Fruit fly (Drosophila melanogaster) whole organism, embryonic: ENCODE results near the gene mRpL10.

Experiments used
- Adf1 ChIP-seq: fragments of 200-800 bp; sonication (Bioruptor generic); IDR thresholded peaks from 2 replicates; pipeline ENCODE4 v1.3.6; 2022; ENCODE audit warnings: missing biosample characterization, missing genetic modification characterization
- Aef1 ChIP-seq: fragments of 200-800 bp; sonication (Bioruptor generic); IDR thresholded peaks from 3 replicates; pipeline ENCODE4 v1.3.6; 2022; ENCODE audit warnings: missing biosample characterization, missing genetic modification characterization
- BtbVII ChIP-seq: fragments of 200-800 bp; sonication (Bioruptor generic); optimal IDR thresholded peaks from 3 replicates; lab custom pipeline; 2017; ENCODE audit warnings: missing biosample characterization, mild to moderate bottlenecking, missing genetic modification characterization
- C15 ChIP-seq: fragments of 200-800 bp; sonication (Bioruptor generic); IDR thresholded peaks from 3 replicates; pipeline ENCODE4 v1.3.6; 2022; ENCODE audit warnings: missing biosample characterization, missing genetic modification characterization
- CG10209 ChIP-seq: fragments of 200-800 bp; sonication (Bioruptor generic); optimal IDR thresholded peaks from 3 replicates; lab custom pipeline; 2017; ENCODE audit warnings: missing biosample characterization, mild to moderate bottlenecking, missing genetic modification characterization, missing genetic modification reagents
- CG10267 ChIP-seq: fragments of 200-800 bp; sonication (Bioruptor generic); optimal IDR thresholded peaks from 2 replicates; lab custom pipeline; 2018; ENCODE audit warnings: missing biosample characterization, mild to moderate bottlenecking, missing genetic modification characterization, moderate library complexity
- CG11723 ChIP-seq: fragments of 200-800 bp; sonication (Bioruptor generic); optimal IDR thresholded peaks from 2 replicates; lab custom pipeline; 2017; ENCODE audit warnings: missing biosample characterization, mild to moderate bottlenecking, missing genetic modification characterization
- CG12659 ChIP-seq: fragments of 200-800 bp; sonication (Bioruptor generic); optimal IDR thresholded peaks from 3 replicates; lab custom pipeline; 2017; ENCODE audit warnings: mild to moderate bottlenecking, missing biosample characterization, missing genetic modification reagents, missing genetic modification characterization
- CG12744 ChIP-seq: fragments of 200-800 bp; sonication (Bioruptor generic); optimal IDR thresholded peaks from 2 replicates; lab custom pipeline; 2016; ENCODE audit warnings: missing biosample characterization, missing genetic modification characterization
- CG12942 ChIP-seq: fragments of 200-800 bp; sonication (Bioruptor generic); optimal IDR thresholded peaks from 3 replicates; lab custom pipeline; 2016; ENCODE audit warnings: missing biosample characterization, missing genetic modification characterization
- CG13424 ChIP-seq: fragments of 200-800 bp; sonication (Bioruptor generic); optimal IDR thresholded peaks from 2 replicates; lab custom pipeline; 2019; ENCODE audit warnings: missing biosample characterization, mild to moderate bottlenecking, missing genetic modification characterization, moderate library complexity
- CG15011 ChIP-seq: fragments of 200-800 bp; sonication (Bioruptor generic); optimal IDR thresholded peaks from 3 replicates; lab custom pipeline; 2018; ENCODE audit warnings: missing biosample characterization, mild to moderate bottlenecking, missing genetic modification characterization
- CG15479 ChIP-seq: fragments of 200-800 bp; sonication (Bioruptor generic); optimal IDR thresholded peaks from 3 replicates; lab custom pipeline; 2019; ENCODE audit warnings: missing biosample characterization, mild to moderate bottlenecking, missing genetic modification characterization, moderate library complexity
- CG16813 ChIP-seq: fragments of 200-800 bp; sonication (Bioruptor generic); IDR thresholded peaks from 3 replicates; pipeline ENCODE4 v1.3.6; 2022; ENCODE audit warnings: missing biosample characterization, missing genetic modification characterization; ENCODE audit not compliant: partially characterized antibody
- CG16863 ChIP-seq: fragments of 200-800 bp; sonication (Bioruptor generic); optimal IDR thresholded peaks from 3 replicates; lab custom pipeline; 2016; ENCODE audit warnings: missing biosample characterization, missing genetic modification characterization
- CG17385 ChIP-seq: fragments of 200-800 bp; sonication (Bioruptor generic); optimal IDR thresholded peaks from 3 replicates; lab custom pipeline; 2018; ENCODE audit warnings: missing biosample characterization, mild to moderate bottlenecking, missing genetic modification characterization
- CG18619 ChIP-seq: fragments of 200-800 bp; sonication (Bioruptor generic); optimal IDR thresholded peaks from 3 replicates; lab custom pipeline; 2017; ENCODE audit warnings: missing biosample characterization, mild to moderate bottlenecking, missing genetic modification characterization
- CG31441 ChIP-seq: fragments of 200-800 bp; sonication (Bioruptor generic); IDR thresholded peaks from 2 replicates; pipeline ENCODE4 v1.3.6; 2022; ENCODE audit warnings: missing biosample characterization, missing genetic modification characterization
- CG33557 ChIP-seq: fragments of 200-800 bp; sonication (Bioruptor generic); optimal IDR thresholded peaks from 2 replicates; lab custom pipeline; 2019; ENCODE audit warnings: missing biosample characterization, mild to moderate bottlenecking, missing genetic modification characterization, moderate library complexity
- CG4707 ChIP-seq: fragments of 200-800 bp; sonication (Bioruptor generic); optimal IDR thresholded peaks from 2 replicates; lab custom pipeline; 2018; ENCODE audit warnings: missing biosample characterization, mild to moderate bottlenecking, missing genetic modification characterization, moderate library complexity
- CG6272 ChIP-seq: fragments of 200-800 bp; sonication (Bioruptor generic); IDR thresholded peaks from 2 replicates; pipeline ENCODE4 v1.3.6; 2022; ENCODE audit warnings: missing biosample characterization, missing genetic modification characterization
- CG7271 ChIP-seq: fragments of 200-800 bp; sonication (Bioruptor generic); optimal IDR thresholded peaks from 2 replicates; lab custom pipeline; 2018; ENCODE audit warnings: missing biosample characterization, mild to moderate bottlenecking, missing genetic modification characterization, moderate library complexity
- CG8924 ChIP-seq: fragments of 200-800 bp; optimal IDR thresholded peaks from 3 replicates; lab custom pipeline; 2019; ENCODE audit warnings: missing biosample characterization, mild to moderate bottlenecking, missing genetic modification characterization, moderate library complexity
- CG9876 ChIP-seq: fragments of 200-800 bp; sonication (Bioruptor generic); optimal IDR thresholded peaks from 2 replicates; lab custom pipeline; 2016; ENCODE audit warnings: missing biosample characterization, missing genetic modification characterization
- D19A ChIP-seq: fragments of 200-800 bp; optimal IDR thresholded peaks from 3 replicates; lab custom pipeline; 2019; ENCODE audit warnings: missing biosample characterization, mild to moderate bottlenecking, missing genetic modification characterization, moderate library complexity
- Fer3 ChIP-seq: fragments of 200-800 bp; sonication (Bioruptor generic); optimal IDR thresholded peaks from 2 replicates; lab custom pipeline; 2018; ENCODE audit warnings: missing biosample characterization, mild to moderate bottlenecking, missing genetic modification characterization, moderate library complexity
- Gug ChIP-seq: fragments of 200-800 bp; sonication (Bioruptor generic); IDR thresholded peaks from 4 replicates; pipeline ENCODE4 v1.3.6; 2022; ENCODE audit warnings: missing biosample characterization, missing genetic modification characterization
- H15 ChIP-seq: fragments of 200-800 bp; sonication (Bioruptor generic); IDR thresholded peaks from 3 replicates; pipeline ENCODE4 v1.3.6; 2022; ENCODE audit warnings: missing biosample characterization, missing genetic modification characterization
- HLHmδ ChIP-seq: fragments of 200-800 bp; sonication (Bioruptor generic); optimal IDR thresholded peaks from 2 replicates; lab custom pipeline; 2018; ENCODE audit warnings: missing biosample characterization, mild to moderate bottlenecking, missing genetic modification characterization, moderate library complexity
- Hand ChIP-seq: fragments of 200-800 bp; sonication (Bioruptor generic); optimal IDR thresholded peaks from 2 replicates; lab custom pipeline; 2017; ENCODE audit warnings: mild to moderate bottlenecking, missing biosample characterization, missing genetic modification reagents, missing genetic modification characterization
- HmgZ ChIP-seq: fragments of 200-800 bp; sonication (Bioruptor generic); optimal IDR thresholded peaks from 2 replicates; lab custom pipeline; 2018; ENCODE audit warnings: missing biosample characterization, mild to moderate bottlenecking, missing genetic modification characterization
- MTF-1 ChIP-seq: fragments of 200-800 bp; sonication (Bioruptor generic); optimal IDR thresholded peaks from 2 replicates; lab custom pipeline; 2018; ENCODE audit warnings: missing biosample characterization, mild to moderate bottlenecking, missing genetic modification characterization, borderline replicate concordance
- Opbp ChIP-seq: fragments of 200-800 bp; sonication (Bioruptor generic); IDR thresholded peaks from 3 replicates; pipeline ENCODE4 v1.3.6; 2022; ENCODE audit warnings: missing biosample characterization, missing genetic modification characterization; ENCODE audit not compliant: partially characterized antibody
- Side ChIP-seq: fragments of 200-800 bp; sonication (Bioruptor generic); optimal IDR thresholded peaks from 2 replicates; lab custom pipeline; 2016; ENCODE audit warnings: missing biosample characterization, missing genetic modification characterization
- Sox100B ChIP-seq: fragments of 200-800 bp; sonication (Bioruptor generic); optimal IDR thresholded peaks from 3 replicates; lab custom pipeline; 2018; ENCODE audit warnings: missing biosample characterization, mild to moderate bottlenecking, missing genetic modification characterization
- Trl ChIP-seq, 3 experiments: fragments of >200 bp in 2 of 3; fragments of 200-800 bp in 1 of 3; sonication (Bioruptor generic) in 1 of 3; optimal IDR thresholded peaks; 2 replicates in 1 of 3; 3 replicates in 2 of 3; lab custom pipeline; 2016 to 2017; ENCODE audit warnings: missing biosample characterization in 1 of 3, missing genetic modification characterization in 1 of 3
- ash1 ChIP-seq: fragments of 200-800 bp; sonication (Bioruptor generic); optimal IDR thresholded peaks from 2 replicates; lab custom pipeline; 2018; ENCODE audit warnings: missing biosample characterization, mild to moderate bottlenecking, missing genetic modification characterization
- bigmax ChIP-seq: fragments of 200-800 bp; sonication (Bioruptor generic); optimal IDR thresholded peaks from 2 replicates; lab custom pipeline; 2018; ENCODE audit warnings: missing biosample characterization, mild to moderate bottlenecking, missing genetic modification characterization
- caup ChIP-seq: fragments of 200-800 bp; sonication (Bioruptor generic); optimal IDR thresholded peaks from 3 replicates; lab custom pipeline; 2017; ENCODE audit warnings: missing biosample characterization, mild to moderate bottlenecking, missing genetic modification characterization, moderate library complexity; ENCODE audit not compliant: severe bottlenecking
- chinmo ChIP-seq: fragments of 200-800 bp; sonication (Bioruptor generic); IDR thresholded peaks from 4 replicates; pipeline ENCODE4 v1.3.6; 2022; ENCODE audit warnings: missing biosample characterization, missing genetic modification characterization; ENCODE audit not compliant: partially characterized antibody
- exex ChIP-seq: fragments of 200-800 bp; sonication (Bioruptor generic); optimal IDR thresholded peaks from 4 replicates; lab custom pipeline; 2018; ENCODE audit warnings: missing biosample characterization, mild to moderate bottlenecking, missing genetic modification characterization, moderate library complexity
- hb ChIP-seq: fragments of 200-800 bp; sonication (Bioruptor generic); IDR thresholded peaks from 3 replicates; pipeline ENCODE4 v1.3.6; 2022; ENCODE audit warnings: missing biosample characterization, missing genetic modification characterization; ENCODE audit not compliant: partially characterized antibody
- mirr ChIP-seq: fragments of 200-800 bp; sonication (Bioruptor generic); optimal IDR thresholded peaks from 3 replicates; lab custom pipeline; 2018; ENCODE audit warnings: missing biosample characterization, mild to moderate bottlenecking, missing genetic modification characterization
- org-1 ChIP-seq: fragments of 200-800 bp; sonication (Bioruptor generic); optimal IDR thresholded peaks from 2 replicates; lab custom pipeline; 2017; ENCODE audit warnings: missing biosample characterization, missing genetic modification characterization
- salm ChIP-seq: fragments of 200-800 bp; sonication (Bioruptor generic); optimal IDR thresholded peaks from 2 replicates; lab custom pipeline; 2018; ENCODE audit warnings: missing biosample characterization, mild to moderate bottlenecking, missing genetic modification characterization
- tll ChIP-seq, 2 experiments: fragments of 200-800 bp in 1 of 2; fragments of >200 bp in 1 of 2; sonication (Bioruptor generic) in 1 of 2; optimal IDR thresholded peaks; 2 replicates each; lab custom pipeline; 2017 to 2019; ENCODE audit warnings: missing biosample characterization in 2 of 2, missing genetic modification characterization in 2 of 2, mild to moderate bottlenecking in 1 of 2, moderate library complexity in 1 of 2
- unpg ChIP-seq: fragments of 200-800 bp; sonication (Bioruptor generic); optimal IDR thresholded peaks from 3 replicates; lab custom pipeline; 2018; ENCODE audit warnings: missing biosample characterization, mild to moderate bottlenecking, missing genetic modification characterization, moderate library complexity
- wor ChIP-seq: fragments of 200-800 bp; sonication (Bioruptor generic); IDR thresholded peaks from 2 replicates; pipeline ENCODE4 v1.3.6; 2022; ENCODE audit warnings: missing biosample characterization, missing genetic modification characterization
- z ChIP-seq: fragments of 200-800 bp; sonication (Bioruptor generic); IDR thresholded peaks from 3 replicates; pipeline ENCODE4 v1.3.6; 2022; ENCODE audit warnings: missing biosample characterization, missing genetic modification characterization

mRpL10 gene

DNA sequence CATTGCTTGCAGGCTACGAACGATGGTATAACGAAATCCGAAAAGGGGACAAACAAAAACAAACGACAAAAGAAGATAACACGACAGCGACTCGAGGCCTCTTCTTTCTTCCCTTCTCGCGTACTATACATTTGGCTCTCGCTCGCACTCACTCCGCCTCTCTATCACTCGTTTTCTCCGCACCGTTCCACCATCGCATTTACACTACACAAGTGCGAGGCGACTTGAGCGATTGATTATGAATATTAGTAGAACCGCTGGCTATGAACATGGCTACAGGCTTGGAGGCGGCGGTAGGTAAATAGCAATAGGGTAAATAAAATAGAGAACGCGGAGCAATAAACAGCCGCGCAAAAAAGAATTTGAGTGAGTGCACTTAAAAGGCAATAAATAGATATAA lies 16.9 kb downstream of the mRpL10 start (continued):
- TF ChIP-seq CG15479 (GFP tag; lab: Kevin White, UChicago): peak; percentile 87
- TF ChIP-seq C15 (GFP tag; lab: Robert Waterston, UW): no peak
- TF ChIP-seq Aef1 (GFP tag; lab: Robert Waterston, UW): no peak
- no peak for TF ChIP-seq Fer3 (tag; lab: Kevin White, UChicago)
- TF ChIP-seq HLHmδ (GFP tag; lab: Kevin White, UChicago): peak; percentile 2
- no peak for TF ChIP-seq wor (GFP tag; lab: Robert Waterston, UW)
- peak; percentile 55 for TF ChIP-seq CG8924 (tag; lab: Kevin White, UChicago)
- no peak for TF ChIP-seq Hand (GFP tag; lab: Kevin White, UChicago)
- peak; percentile 50 for TF ChIP-seq ash1 (GFP tag; lab: Kevin White, UChicago)
- no peak for TF ChIP-seq hb (GFP tag; lab: Robert Waterston, UW)
- no peak for TF ChIP-seq Opbp (GFP tag; lab: Robert Waterston, UW)
- peak; percentile 1 for TF ChIP-seq BtbVII
- no peak for TF ChIP-seq CG10267 (tag; lab: Kevin White, UChicago)
- TF ChIP-seq Sox100B: peak; percentile 42
- peak; percentile 34 for TF ChIP-seq CG15011
- no peak for TF ChIP-seq CG9876 (GFP tag; lab: Kevin White, UChicago)
- TF ChIP-seq chinmo (GFP tag; lab: Robert Waterston, UW): peak; percentile 74; the same call in 1 of the 4 replicates
- peak; percentile 11 for TF ChIP-seq HmgZ
- peak; percentile 4 for TF ChIP-seq caup (GFP tag; lab: Kevin White, UChicago)
- peak; percentile 8 for TF ChIP-seq CG13424 (tag; lab: Kevin White, UChicago)
- no peak for TF ChIP-seq exex (tag; lab: Kevin White, UChicago)
- TF ChIP-seq CG17385 (GFP tag; lab: Kevin White, UChicago): peak; percentile 53
- TF ChIP-seq mirr (GFP tag; lab: Kevin White, UChicago): peak; percentile 34
- peak; percentile 18 for TF ChIP-seq unpg (GFP tag; lab: Kevin White, UChicago)
- TF ChIP-seq CG10209 (GFP tag; lab: Kevin White, UChicago): peak; percentile 18
- TF ChIP-seq Side (GFP tag; lab: Kevin White, UChicago): no peak
- TF ChIP-seq Gug (GFP tag; lab: Robert Waterston, UW): no peak
- TF ChIP-seq Adf1: peak; percentile 16; the same call in 1 of the 2 replicates
- peak; percentile 42 for TF ChIP-seq salm
- peak in 1 of 2 experiments; percentile 59 for TF ChIP-seq tll (GFP tag; optimal IDR thresholded peaks at IDR 0.05; lab: Kevin White, UChicago)
- peak; percentile 20 for TF ChIP-seq CG12659 (GFP tag; lab: Kevin White, UChicago)
- no peak for TF ChIP-seq CG16813 (GFP tag; lab: Robert Waterston, UW)
- peak; percentile 13 for TF ChIP-seq CG18619 (GFP tag; lab: Kevin White, UChicago)
- no peak for TF ChIP-seq org-1 (GFP tag; lab: Kevin White, UChicago)
- TF ChIP-seq Trl (optimal IDR thresholded peaks at IDR 0.05; lab: Kevin White, UChicago): peak; percentile 44 to 51
- TF ChIP-seq Trl (GFP tag; optimal IDR thresholded peaks at IDR 0.05; lab: Kevin White, UChicago): no peak
- TF ChIP-seq CG16863 (GFP tag; lab: Kevin White, UChicago): no peak
- peak; percentile 24 for TF ChIP-seq D19A (tag; lab: Kevin White, UChicago)
- no peak for TF ChIP-seq CG31441 (GFP tag; lab: Robert Waterston, UW)
- peak; percentile 58 for TF ChIP-seq CG4707 (GFP tag; lab: Kevin White, UChicago)
- no peak for TF ChIP-seq bigmax (GFP tag; lab: Kevin White, UChicago)
- no peak for TF ChIP-seq CG12942 (GFP tag; lab: Kevin White, UChicago)
- peak; percentile 20 for TF ChIP-seq CG33557 (GFP tag; lab: Kevin White, UChicago)
- TF ChIP-seq CG11723 (GFP tag; lab: Kevin White, UChicago): peak; percentile 1
- peak; percentile 5 for TF ChIP-seq MTF-1
- TF ChIP-seq z (GFP tag; lab: Robert Waterston, UW): peak; percentile 91
- TF ChIP-seq H15 (GFP tag; lab: Robert Waterston, UW): no peak
- peak; percentile 16 for TF ChIP-seq CG12744
- TF ChIP-seq CG6272 (GFP tag; lab: Robert Waterston, UW): no peak
- no peak for TF ChIP-seq CG7271 (tag; lab: Kevin White, UChicago)
